Fruit fly (Drosophila melanogaster): ENCODE results near the gene CG31371.
A peak's percentile ranks its signal among the peaks of the same experiment; 100 is the strongest.

CG31371 gene

DNA sequence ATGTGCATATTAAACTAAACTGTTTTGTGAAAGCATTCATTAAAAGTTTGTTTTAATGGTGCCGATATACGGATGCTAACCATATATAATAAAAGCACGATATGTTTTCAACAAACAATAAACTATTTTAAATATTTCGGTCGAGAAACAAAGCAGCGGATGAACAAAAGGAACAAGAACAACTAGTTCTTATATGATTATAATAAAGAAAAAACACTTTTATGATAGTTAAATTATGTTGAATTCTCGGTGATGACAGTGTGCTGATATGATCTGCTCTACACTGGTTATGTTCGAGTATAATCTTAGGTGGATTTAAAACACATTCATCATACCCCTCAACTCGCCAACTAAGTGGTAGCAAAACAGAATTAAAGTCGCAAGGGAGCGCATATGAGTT lies 27.4 kb downstream of the CG31371 start:
- TF ChIP-seq toe (GFP tag; optimal IDR thresholded peaks at IDR 0.05) (no peak), CG12768 (GFP tag; optimal IDR thresholded peaks at IDR 0.05) (no peak), pad (GFP tag; optimal IDR thresholded peaks at IDR 0.05) (no peak), CG11617 (GFP tag; optimal IDR thresholded peaks at IDR 0.05) (no peak), Hr96 (GFP tag; optimal IDR thresholded peaks at IDR 0.05) (no peak), CG33017 (tag; optimal IDR thresholded peaks at IDR 0.05) (no peak)

DNA sequence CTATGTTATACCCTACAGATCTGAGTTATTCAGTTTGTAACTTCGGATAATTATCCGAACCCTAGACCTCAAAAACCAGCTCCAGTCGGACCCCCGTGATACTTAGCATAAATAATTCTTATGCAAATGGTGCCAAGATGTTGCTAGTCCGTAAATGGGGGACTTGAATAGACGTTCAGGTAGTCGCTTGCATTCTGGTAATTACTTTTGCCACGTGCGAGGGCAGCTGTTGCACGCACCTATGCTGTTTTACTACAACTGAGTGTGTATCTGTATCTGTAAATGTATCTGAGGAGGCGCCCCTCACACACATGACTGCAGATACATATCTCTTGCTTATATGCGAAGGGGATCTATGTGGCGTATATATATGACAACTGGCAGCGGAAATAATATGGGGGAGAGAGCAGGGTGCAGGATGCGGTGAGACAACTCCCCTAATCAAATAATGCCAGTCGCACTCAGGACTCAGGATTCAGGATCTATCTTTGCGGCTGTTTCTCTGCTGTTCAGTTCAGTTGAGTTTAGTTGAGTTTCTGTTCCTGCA lies 28.6 kb downstream of the CG31371 start:
- no peak for TF ChIP-seq CG14711 (tag; optimal IDR thresholded peaks at IDR 0.05)
- TF ChIP-seq Crg-1 (GFP tag; optimal IDR thresholded peaks at IDR 0.05): no peak
- TF ChIP-seq cnc (optimal IDR thresholded peaks at IDR 0.05): no peak
- TF ChIP-seq Hr96 (GFP tag; optimal IDR thresholded peaks at IDR 0.05): no peak
- TF ChIP-seq ovo (GFP tag; optimal IDR thresholded peaks at IDR 0.05): no peak
- no peak for TF ChIP-seq Mnt (GFP tag; optimal IDR thresholded peaks at IDR 0.05)
- no peak for TF ChIP-seq CG12768 (GFP tag; optimal IDR thresholded peaks at IDR 0.05)
- no peak for TF ChIP-seq CG7045 (GFP tag; optimal IDR thresholded peaks at IDR 0.05)
- no peak for TF ChIP-seq CG1620 (GFP tag; optimal IDR thresholded peaks at IDR 0.05)
- TF ChIP-seq Clk (GFP tag; optimal IDR thresholded peaks at IDR 0.05): no peak

DNA sequence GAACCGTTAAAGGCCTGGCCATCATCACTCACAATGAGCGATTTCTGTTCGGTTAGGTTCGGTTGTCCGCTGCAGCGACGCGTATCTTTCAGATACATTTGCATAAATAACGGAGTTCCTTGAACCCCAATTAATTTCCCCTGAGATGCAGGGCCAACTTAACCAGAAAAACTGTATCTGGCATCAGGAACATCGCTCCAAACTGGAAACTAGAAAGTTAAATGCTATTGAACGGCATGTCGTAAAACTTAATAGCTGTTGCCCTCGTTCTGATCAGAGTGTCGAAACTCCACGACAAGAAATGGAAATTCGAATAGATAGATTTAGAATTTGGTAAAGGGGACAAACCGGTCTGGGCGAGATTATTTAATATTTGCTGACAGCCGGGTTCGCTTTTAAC lies 31.0 kb downstream of the CG31371 start:
- TF ChIP-seq CG5204 (GFP tag; optimal IDR thresholded peaks at IDR 0.05) (no peak), Clk (GFP tag; optimal IDR thresholded peaks at IDR 0.05) (no peak), cnc (optimal IDR thresholded peaks at IDR 0.05) (no peak), ovo (GFP tag; optimal IDR thresholded peaks at IDR 0.05) (no peak), bab1 (GFP tag; optimal IDR thresholded peaks at IDR 0.05) (no peak), CG7101 (tag; optimal IDR thresholded peaks at IDR 0.05) (no peak), pad (GFP tag; optimal IDR thresholded peaks at IDR 0.05) (no peak), kay (GFP tag; ENCODE audit: borderline replicate concordance) (no peak), toe (GFP tag; optimal IDR thresholded peaks at IDR 0.05) (no peak), CG1620 (GFP tag; optimal IDR thresholded peaks at IDR 0.05) (no peak), Hr96 (GFP tag; optimal IDR thresholded peaks at IDR 0.05) (no peak), CG11617 (GFP tag; optimal IDR thresholded peaks at IDR 0.05) (no peak), Crg-1 (GFP tag; optimal IDR thresholded peaks at IDR 0.05) (no peak), CG33017 (tag; optimal IDR thresholded peaks at IDR 0.05) (no peak), CG14711 (tag; optimal IDR thresholded peaks at IDR 0.05) (no peak), cic (GFP tag; optimal IDR thresholded peaks at IDR 0.05) (no peak), CG7045 (GFP tag; optimal IDR thresholded peaks at IDR 0.05) (no peak), CG12768 (GFP tag; optimal IDR thresholded peaks at IDR 0.05) (no peak), Mnt (GFP tag; optimal IDR thresholded peaks at IDR 0.05) (no peak), tj (GFP tag; optimal IDR thresholded peaks at IDR 0.05) (no peak)

DNA sequence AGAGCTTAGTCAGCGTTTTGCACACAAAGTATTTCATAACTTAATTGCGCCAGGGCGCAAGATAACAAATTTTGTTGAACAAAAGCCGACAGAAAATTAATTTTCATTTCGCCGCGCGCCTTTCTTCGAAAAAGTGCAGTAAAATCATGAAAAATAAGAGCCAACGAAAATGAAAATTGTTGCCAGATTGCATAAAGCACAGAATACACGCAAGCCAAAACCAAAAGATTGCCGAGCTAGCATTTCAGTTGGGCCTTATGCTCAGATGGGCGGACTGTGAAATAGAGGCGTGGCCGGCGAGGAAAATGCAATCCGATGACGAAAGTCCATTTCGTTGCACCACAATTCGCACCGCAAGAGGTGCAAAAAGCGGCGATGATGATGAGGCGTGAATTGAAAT lies 32.6 kb downstream of the CG31371 start:
- TF ChIP-seq tj (GFP tag; optimal IDR thresholded peaks at IDR 0.05) (peak; percentile 99), CG7101 (tag; optimal IDR thresholded peaks at IDR 0.05) (no peak)

DNA sequence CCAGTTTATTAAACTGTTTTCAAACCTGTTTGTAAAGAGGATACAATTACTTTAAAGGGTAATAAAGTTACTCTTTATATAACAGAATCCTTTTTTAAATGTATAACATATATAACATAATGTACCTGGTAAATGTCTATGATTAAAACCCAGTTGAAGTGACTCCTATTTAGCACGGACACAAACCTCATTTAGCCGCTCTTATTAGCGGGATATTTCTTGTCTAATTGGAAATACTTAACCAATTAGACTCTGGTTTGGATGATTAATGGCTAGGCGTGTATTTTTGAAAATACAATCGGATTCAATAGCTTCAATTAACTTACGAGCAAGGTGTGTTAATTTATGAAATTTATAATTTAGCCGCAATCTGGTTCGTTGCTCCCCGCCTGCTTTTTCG lies 36.2 kb downstream of the CG31371 start:
- TF ChIP-seq CG14711 (tag; optimal IDR thresholded peaks at IDR 0.05) (no peak), Clk (GFP tag; optimal IDR thresholded peaks at IDR 0.05) (no peak), CG1620 (GFP tag; optimal IDR thresholded peaks at IDR 0.05) (no peak), CG12768 (GFP tag; optimal IDR thresholded peaks at IDR 0.05) (no peak), kay (GFP tag; ENCODE audit: borderline replicate concordance) (no peak), cnc (optimal IDR thresholded peaks at IDR 0.05) (no peak), bab1 (GFP tag; optimal IDR thresholded peaks at IDR 0.05) (no peak), CG5204 (GFP tag; optimal IDR thresholded peaks at IDR 0.05) (no peak), pad (GFP tag; optimal IDR thresholded peaks at IDR 0.05) (no peak), tj (GFP tag; optimal IDR thresholded peaks at IDR 0.05) (no peak), CG7045 (GFP tag; optimal IDR thresholded peaks at IDR 0.05) (no peak), CG33017 (tag; optimal IDR thresholded peaks at IDR 0.05) (no peak)

DNA sequence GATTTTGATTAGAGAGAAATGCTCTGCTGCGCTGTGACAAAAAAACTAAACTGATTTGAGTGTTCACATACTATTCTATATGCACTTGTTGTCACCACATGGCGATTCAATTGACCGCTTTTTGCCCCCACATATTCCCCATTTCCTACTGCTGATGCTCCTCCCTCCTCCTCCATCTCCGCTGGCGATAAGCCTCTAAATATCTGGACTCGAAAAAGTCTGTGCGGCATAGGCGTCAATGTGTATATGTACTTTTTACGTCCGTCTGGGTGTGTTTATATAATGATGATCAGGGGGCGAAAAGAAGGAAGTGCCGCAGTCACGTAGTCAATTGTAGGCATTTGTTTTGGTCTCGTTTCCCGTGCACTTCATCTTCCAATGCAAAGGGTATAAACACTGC lies 36.8 kb downstream of the CG31371 start:
- no peak for TF ChIP-seq CG11617 (GFP tag; optimal IDR thresholded peaks at IDR 0.05)
- TF ChIP-seq CG33017 (tag; optimal IDR thresholded peaks at IDR 0.05): no peak
- TF ChIP-seq Mnt (GFP tag; optimal IDR thresholded peaks at IDR 0.05): peak; percentile 14
- no peak for TF ChIP-seq CG7045 (GFP tag; optimal IDR thresholded peaks at IDR 0.05)
- TF ChIP-seq Hr96 (GFP tag; optimal IDR thresholded peaks at IDR 0.05): no peak
- TF ChIP-seq ovo (GFP tag; optimal IDR thresholded peaks at IDR 0.05): no peak
- TF ChIP-seq toe (GFP tag; optimal IDR thresholded peaks at IDR 0.05): no peak
- TF ChIP-seq CG7101 (tag; optimal IDR thresholded peaks at IDR 0.05): no peak
- TF ChIP-seq CG5204 (GFP tag; optimal IDR thresholded peaks at IDR 0.05): no peak
- no peak for TF ChIP-seq Crg-1 (GFP tag; optimal IDR thresholded peaks at IDR 0.05)
- no peak for TF ChIP-seq kay (GFP tag; ENCODE audit: borderline replicate concordance)
- no peak for TF ChIP-seq tj (GFP tag; optimal IDR thresholded peaks at IDR 0.05)
- no peak for TF ChIP-seq Clk (GFP tag; optimal IDR thresholded peaks at IDR 0.05)
- no peak for TF ChIP-seq pad (GFP tag; optimal IDR thresholded peaks at IDR 0.05)
- TF ChIP-seq bab1 (GFP tag; optimal IDR thresholded peaks at IDR 0.05): no peak
- peak; percentile 76 for TF ChIP-seq cic (GFP tag; optimal IDR thresholded peaks at IDR 0.05)
- no peak for TF ChIP-seq CG1620 (GFP tag; optimal IDR thresholded peaks at IDR 0.05)
- TF ChIP-seq CG12768 (GFP tag; optimal IDR thresholded peaks at IDR 0.05): peak; percentile 54
- no peak for TF ChIP-seq CG14711 (tag; optimal IDR thresholded peaks at IDR 0.05)
